Worm (Caenorhabditis elegans): ENCODE measurements around the gene ssq-4.

The ssq-4 gene

ce11 chrIV:4986246-4986645 lies 30.0 kb upstream of the ssq-4 start, which contains the start of gene clec-177:
TSS of gene clec-177 (plus strand) at chrIV:4986546.
- TF ChIP-seq sea-2 (GFP tag; optimal IDR thresholded peaks at IDR 0.05) (no peak), tbx-2 (tag; optimal IDR thresholded peaks at IDR 0.05) (no peak), jun-1 (tag; optimal IDR thresholded peaks at IDR 0.05) (no peak), daf-12 (tag; optimal IDR thresholded peaks at IDR 0.05) (no peak), pha-4 (tag; optimal IDR thresholded peaks at IDR 0.05) (no peak), egl-5 (tag; optimal IDR thresholded peaks at IDR 0.05) (no peak), ztf-4 (tag; optimal IDR thresholded peaks at IDR 0.05) (no peak), ama-1 (optimal IDR thresholded peaks at IDR 0.05) (no peak), nhr-12 (tag; optimal IDR thresholded peaks at IDR 0.05) (no peak), mml-1 (tag; optimal IDR thresholded peaks at IDR 0.05) (no peak), unc-62 (GFP tag; optimal IDR thresholded peaks at IDR 0.05) (no peak), nhr-28 (tag; optimal IDR thresholded peaks at IDR 0.05) (no peak), nhr-76 (tag; optimal IDR thresholded peaks at IDR 0.05) (no peak), lin-39 (tag; optimal IDR thresholded peaks at IDR 0.05) (no peak)

- TF ChIP-seq tbx-2 (tag; optimal IDR thresholded peaks at IDR 0.05) (no peak), nfya-1 (tag; optimal IDR thresholded peaks at IDR 0.05; ENCODE audit: insufficient read depth) (no peak), egl-5 (tag; optimal IDR thresholded peaks at IDR 0.05) (no peak), nhr-11 (tag; optimal IDR thresholded peaks at IDR 0.05) (no peak), fkh-10 (GFP tag; optimal IDR thresholded peaks at IDR 0.05) (no peak), R02D3.7 (tag; optimal IDR thresholded peaks at IDR 0.05) (no peak), nhr-23 (tag; optimal IDR thresholded peaks at IDR 0.05) (no peak), unc-39 (tag; optimal IDR thresholded peaks at IDR 0.05) (no peak), sea-2 (GFP tag; optimal IDR thresholded peaks at IDR 0.05) (no peak), elt-1 (tag; optimal IDR thresholded peaks at IDR 0.05) (no peak), nhr-43 (tag; optimal IDR thresholded peaks at IDR 0.05; ENCODE audit: poor library complexity, severe bottlenecking) (no peak), ceh-28 (tag; optimal IDR thresholded peaks at IDR 0.05) (no peak), hmg-11 (tag; optimal IDR thresholded peaks at IDR 0.05) (no peak), nhr-12 (tag; optimal IDR thresholded peaks at IDR 0.05) (no peak), ceh-82 (tag; optimal IDR thresholded peaks at IDR 0.05) (no peak), snpc-4 (tag; optimal IDR thresholded peaks at IDR 0.05) (no peak), lsy-12 (tag; optimal IDR thresholded peaks at IDR 0.05) (no peak)
Measured at ce11 chrIV:4988531-4988930, 27.7 kb upstream of the ssq-4 start, which contains the start of gene E03H12.7. TSS of gene E03H12.7 (minus strand) at chrIV:4988631.

ce11 chrIV:4992089-4992488 lies 24.2 kb upstream of the ssq-4 start, which contains the start of gene str-162:
TSS of gene str-162 (plus strand) at chrIV:4992389.
- TF ChIP-seq pqm-1 (tag; optimal IDR thresholded peaks at IDR 0.05) (no peak), unc-39 (tag; optimal IDR thresholded peaks at IDR 0.05) (no peak), ama-1 (optimal IDR thresholded peaks at IDR 0.05) (no peak), lin-39 (tag; optimal IDR thresholded peaks at IDR 0.05) (no peak), aly-2 (tag; optimal IDR thresholded peaks at IDR 0.05) (no peak), ceh-82 (tag; optimal IDR thresholded peaks at IDR 0.05) (no peak), nhr-11 (tag; optimal IDR thresholded peaks at IDR 0.05) (no peak), mml-1 (tag; optimal IDR thresholded peaks at IDR 0.05) (no peak), nhr-43 (tag; optimal IDR thresholded peaks at IDR 0.05; ENCODE audit: poor library complexity, severe bottlenecking) (no peak), lin-15B (tag; optimal IDR thresholded peaks at IDR 0.05) (no peak), R02D3.7 (tag; optimal IDR thresholded peaks at IDR 0.05) (no peak), fkh-2 (tag; optimal IDR thresholded peaks at IDR 0.05) (no peak), fos-1 (tag; optimal IDR thresholded peaks at IDR 0.05) (no peak), ztf-11 (tag; optimal IDR thresholded peaks at IDR 0.05) (no peak)

- no peak for TF ChIP-seq nhr-237 (tag; optimal IDR thresholded peaks at IDR 0.05)
- no peak for TF ChIP-seq lin-15B (tag; optimal IDR thresholded peaks at IDR 0.05)
- no peak for TF ChIP-seq ceh-16 (tag; optimal IDR thresholded peaks at IDR 0.05)
- TF ChIP-seq fkh-10 (GFP tag; optimal IDR thresholded peaks at IDR 0.05) = no peak
- no peak for TF ChIP-seq eor-1 (tag; optimal IDR thresholded peaks at IDR 0.05)
- TF ChIP-seq daf-12 (tag; optimal IDR thresholded peaks at IDR 0.05) = no peak
- no peak for TF ChIP-seq nhr-11 (tag; optimal IDR thresholded peaks at IDR 0.05)
Measured at ce11 chrIV:4993128-4993527, 23.2 kb upstream of the ssq-4 start.

- TF ChIP-seq nhr-11 (tag; optimal IDR thresholded peaks at IDR 0.05) (no peak), eor-1 (tag; optimal IDR thresholded peaks at IDR 0.05) (no peak), hmg-11 (tag; optimal IDR thresholded peaks at IDR 0.05) (no peak), sea-2 (GFP tag; optimal IDR thresholded peaks at IDR 0.05) (no peak), ztf-11 (tag; optimal IDR thresholded peaks at IDR 0.05) (no peak), nhr-77 (tag; optimal IDR thresholded peaks at IDR 0.05) (no peak), lin-15B (tag; optimal IDR thresholded peaks at IDR 0.05) (no peak), nhr-67 (tag; optimal IDR thresholded peaks at IDR 0.05) (no peak), ceh-9 (tag; optimal IDR thresholded peaks at IDR 0.05) (no peak), skn-1 (tag; optimal IDR thresholded peaks at IDR 0.05) (no peak), ceh-28 (tag; optimal IDR thresholded peaks at IDR 0.05) (no peak), pqm-1 (tag; optimal IDR thresholded peaks at IDR 0.05) (no peak), nfya-1 (tag; optimal IDR thresholded peaks at IDR 0.05; ENCODE audit: insufficient read depth) (no peak), ama-1 (optimal IDR thresholded peaks at IDR 0.05) (no peak), ZK546.5 (tag; optimal IDR thresholded peaks at IDR 0.05) (no peak), nhr-12 (tag; optimal IDR thresholded peaks at IDR 0.05) (no peak), egl-27 (tag; optimal IDR thresholded peaks at IDR 0.05) (no peak), lsy-12 (tag; optimal IDR thresholded peaks at IDR 0.05) (no peak), snpc-4 (tag; optimal IDR thresholded peaks at IDR 0.05) (no peak)
Measured at ce11 chrIV:4995842-4996241, 20.4 kb upstream of the ssq-4 start, which contains the start of gene ssq-2. TSS of gene ssq-2 (plus strand) at chrIV:4996142.
